Worm (Caenorhabditis elegans) whole organism, mixed stage, embryonic: Measurements from ENCODE around the gene T23F11.2.

Experiments
- M03D4.4 ChIP-seq: sonication (generic microtip); optimal IDR thresholded peaks from 2 replicates; lab custom pipeline; 2017; ENCODE audit warnings: mild to moderate bottlenecking, missing genetic modification characterization, missing compliant biosample characterization
- bed-3 ChIP-seq: fragments of 200-800 bp; sonication (Bioruptor generic); optimal IDR thresholded peaks from 3 replicates; lab custom pipeline; 2018; ENCODE audit warnings: mild to moderate bottlenecking, missing genetic modification characterization, moderate library complexity, missing compliant biosample characterization
- blmp-1 ChIP-seq: fragments of 150-350 bp; optimal IDR thresholded peaks from 2 replicates; lab custom pipeline; 2014; ENCODE audit warnings: missing biosample characterization, missing genetic modification characterization
- ceh-39 ChIP-seq: fragments of 150-350 bp; optimal IDR thresholded peaks from 2 replicates; lab custom pipeline; 2014; ENCODE audit warnings: missing biosample characterization, missing genetic modification characterization
- ceh-43 ChIP-seq: fragments of 200-800 bp; sonication (Bioruptor generic); optimal IDR thresholded peaks from 2 replicates; lab custom pipeline; 2018; ENCODE audit warnings: mild to moderate bottlenecking, missing genetic modification characterization, moderate library complexity, missing compliant biosample characterization
- ceh-83 ChIP-seq: fragments of 200-800 bp; sonication (Bioruptor generic); optimal IDR thresholded peaks from 2 replicates; lab custom pipeline; 2018; ENCODE audit warnings: mild to moderate bottlenecking, missing genetic modification characterization, missing compliant biosample characterization
- ces-1 ChIP-seq: fragments of 150-350 bp; optimal IDR thresholded peaks from 2 replicates; lab custom pipeline; 2014; ENCODE audit warnings: missing biosample characterization, missing genetic modification reagents, missing genetic modification characterization
- cnd-1 ChIP-seq: fragments of 200-800 bp; sonication (Bioruptor generic); optimal IDR thresholded peaks from 2 replicates; lab custom pipeline; 2018; ENCODE audit warnings: mild to moderate bottlenecking, missing genetic modification characterization, missing compliant biosample characterization
- drap-1 ChIP-seq: fragments of 200-800 bp; sonication (Bioruptor generic); optimal IDR thresholded peaks from 3 replicates; lab custom pipeline; 2018; ENCODE audit warnings: mild to moderate bottlenecking, missing genetic modification characterization, missing compliant biosample characterization
- elt-1 ChIP-seq: sonication (generic microtip); optimal IDR thresholded peaks from 2 replicates; lab custom pipeline; 2017; ENCODE audit warnings: missing genetic modification characterization, mild to moderate bottlenecking, missing compliant biosample characterization, antibody characterized with exemption, moderate library complexity, borderline replicate concordance; ENCODE audit not compliant: insufficient read depth
- elt-3 ChIP-seq: fragments of 150-350 bp; optimal IDR thresholded peaks from 2 replicates; lab custom pipeline; 2014; ENCODE audit warnings: missing biosample characterization, missing genetic modification characterization
- flh-1 ChIP-seq: fragments of 200-800 bp; sonication (Bioruptor generic); optimal IDR thresholded peaks from 2 replicates; lab custom pipeline; 2018; ENCODE audit warnings: mild to moderate bottlenecking, missing genetic modification characterization, moderate library complexity, missing compliant biosample characterization
- ham-2 ChIP-seq: fragments of 200-800 bp; sonication (Bioruptor generic); optimal IDR thresholded peaks from 2 replicates; lab custom pipeline; 2018; ENCODE audit warnings: mild to moderate bottlenecking, missing genetic modification characterization, missing compliant biosample characterization
- hlh-1 ChIP-seq: fragments of 150-350 bp; optimal IDR thresholded peaks from 2 replicates; lab custom pipeline; 2014; ENCODE audit warnings: missing biosample characterization, missing genetic modification reagents, missing genetic modification characterization
- lin-13 ChIP-seq: fragments of 150-350 bp; optimal IDR thresholded peaks from 2 replicates; lab custom pipeline; 2014; ENCODE audit warnings: missing biosample characterization, missing genetic modification characterization
- lin-32 ChIP-seq: fragments of 200-800 bp; sonication (Bioruptor generic); optimal IDR thresholded peaks from 2 replicates; lab custom pipeline; 2018; ENCODE audit warnings: mild to moderate bottlenecking, missing genetic modification characterization, missing compliant biosample characterization
- lsy-2 ChIP-seq: fragments of 150-350 bp; optimal IDR thresholded peaks from 2 replicates; lab custom pipeline; 2014; ENCODE audit warnings: missing biosample characterization, missing genetic modification characterization
- mab-5 ChIP-seq: fragments of 150-350 bp; optimal IDR thresholded peaks from 2 replicates; lab custom pipeline; 2014; ENCODE audit warnings: missing biosample characterization, missing genetic modification characterization
- mep-1 ChIP-seq: fragments of 150-350 bp; optimal IDR thresholded peaks from 2 replicates; lab custom pipeline; 2017; ENCODE audit warnings: missing biosample characterization, missing genetic modification reagents, missing genetic modification characterization, inconsistent platforms
- mls-2 ChIP-seq: sonication (generic microtip); optimal IDR thresholded peaks from 2 replicates; lab custom pipeline; 2016; ENCODE audit warnings: mild to moderate bottlenecking, missing genetic modification characterization, moderate library complexity, missing compliant biosample characterization
- nhr-12 ChIP-seq: fragments of 150-350 bp; optimal IDR thresholded peaks from 2 replicates; lab custom pipeline; 2014; ENCODE audit warnings: missing biosample characterization, missing genetic modification characterization
- nhr-2 ChIP-seq: fragments of 150-350 bp; optimal IDR thresholded peaks from 2 replicates; lab custom pipeline; 2014; ENCODE audit warnings: missing biosample characterization, missing genetic modification characterization
- nhr-237 ChIP-seq: fragments of 150-350 bp; optimal IDR thresholded peaks from 2 replicates; lab custom pipeline; 2014; ENCODE audit warnings: missing biosample characterization, missing genetic modification characterization
- nhr-28 ChIP-seq: fragments of 150-350 bp; optimal IDR thresholded peaks from 2 replicates; lab custom pipeline; 2014; ENCODE audit warnings: missing biosample characterization, missing genetic modification characterization
- nhr-76 ChIP-seq: sonication (generic microtip); optimal IDR thresholded peaks from 2 replicates; lab custom pipeline; 2017; ENCODE audit warnings: missing biosample characterization, missing genetic modification characterization
- pha-4 ChIP-seq: fragments of 150-350 bp; optimal IDR thresholded peaks from 2 replicates; lab custom pipeline; 2018; ENCODE audit warnings: missing biosample characterization, missing genetic modification reagents, missing genetic modification characterization
- sem-2 ChIP-seq: fragments of 200-800 bp; sonication (Bioruptor generic); optimal IDR thresholded peaks from 2 replicates; lab custom pipeline; 2018; ENCODE audit warnings: mild to moderate bottlenecking, missing genetic modification characterization, missing compliant biosample characterization
- snpc-4 ChIP-seq: fragments of 150-350 bp; optimal IDR thresholded peaks from 2 replicates; lab custom pipeline; 2014; ENCODE audit warnings: missing biosample characterization, missing genetic modification characterization
- sptf-1 ChIP-seq: sonication (generic microtip); optimal IDR thresholded peaks from 2 replicates; lab custom pipeline; 2017; ENCODE audit warnings: mild to moderate bottlenecking, missing genetic modification characterization, moderate library complexity, missing compliant biosample characterization
- tbx-8 ChIP-seq: fragments of 200-800 bp; sonication (Bioruptor generic); optimal IDR thresholded peaks from 2 replicates; lab custom pipeline; 2018; ENCODE audit warnings: mild to moderate bottlenecking, missing genetic modification characterization, moderate library complexity, missing compliant biosample characterization
- unc-39 ChIP-seq: fragments of 150-350 bp; optimal IDR thresholded peaks from 2 replicates; lab custom pipeline; 2014; ENCODE audit warnings: missing biosample characterization, missing genetic modification characterization
- unc-62 ChIP-seq: fragments of 150-350 bp; optimal IDR thresholded peaks from 2 replicates; lab custom pipeline; 2014; ENCODE audit warnings: missing biosample characterization, missing genetic modification reagents, missing genetic modification characterization
- zip-8 ChIP-seq: fragments of 150-350 bp; optimal IDR thresholded peaks from 2 replicates; lab custom pipeline; 2014; ENCODE audit warnings: missing biosample characterization, missing genetic modification characterization
- ztf-11 ChIP-seq: fragments of 150-350 bp; optimal IDR thresholded peaks from 2 replicates; lab custom pipeline; 2014; ENCODE audit warnings: missing biosample characterization, missing genetic modification characterization

The T23F11.2 gene

ce11 chrIII:4655402-4655801 lies at the start of gene T23F11.2:
Gene T23F11.2, minus strand, starts transcription at chrIII:4655502.
- TF ChIP-seq flh-1 (GFP tag; lab: Kevin White, UChicago) = no peak
- TF ChIP-seq elt-3 (tag; lab: Kevin White, UChicago) = no peak
- TF ChIP-seq mls-2 (tag; lab: Kevin White, UChicago) = no peak
- no peak for TF ChIP-seq drap-1
- TF ChIP-seq mab-5 (tag; lab: Kevin White, UChicago) = no peak
- TF ChIP-seq nhr-76 (tag; lab: Kevin White, UChicago) = no peak
- no peak for TF ChIP-seq lin-32 (GFP tag; lab: Kevin White, UChicago)
- TF ChIP-seq hlh-1 (tag; lab: Kevin White, UChicago) = no peak
- no peak for TF ChIP-seq mep-1 (tag; lab: Kevin White, UChicago)
- TF ChIP-seq lsy-2 (tag; lab: Kevin White, UChicago) = no peak
- TF ChIP-seq unc-39 (tag; lab: Kevin White, UChicago) = no peak
- TF ChIP-seq nhr-2 (tag; lab: Kevin White, UChicago) = no peak
- TF ChIP-seq nhr-28 = no peak
- TF ChIP-seq zip-8 (tag; lab: Kevin White, UChicago) = no peak

ce11 chrIII:4703932-4704454 lies 48.7 kb upstream of the T23F11.2 start, which contains the start of the genes clp-2 and mrpl-16:
Gene clp-2, minus strand, starts transcription at chrIII:4704025.
Gene mrpl-16, plus strand, starts transcription at chrIII:4704404.
- TF ChIP-seq unc-62 (GFP tag; lab: Kevin White, UChicago) (no peak), ceh-83 (GFP tag; lab: Kevin White, UChicago) (no peak), ham-2 (GFP tag; lab: Kevin White, UChicago) (no peak), blmp-1 (no peak), ceh-39 (tag; lab: Kevin White, UChicago) (no peak), nhr-76 (tag; lab: Kevin White, UChicago) (no peak), sem-2 (no peak), lsy-2 (tag; lab: Kevin White, UChicago) (no peak), lin-32 (GFP tag; lab: Kevin White, UChicago) (no peak), nhr-12 (tag; lab: Kevin White, UChicago) (no peak), tbx-8 (no peak), mls-2 (tag; lab: Kevin White, UChicago) (no peak), ceh-43 (no peak), mab-5 (tag; lab: Kevin White, UChicago) (no peak), flh-1 (GFP tag; lab: Kevin White, UChicago) (no peak), pha-4 (tag; lab: Kevin White, UChicago) (no peak), snpc-4 (tag; lab: Kevin White, UChicago) (no peak), lin-13 (no peak), drap-1 (no peak)

ce11 chrIII:4699922-4700321 lies 44.6 kb upstream of the T23F11.2 start, which contains the start of gene sel-13:
Gene sel-13, minus strand, starts transcription at chrIII:4700224.
- TF ChIP-seq ztf-11 (tag; lab: Kevin White, UChicago) = no peak
- TF ChIP-seq, all 35 proteins: peak for 0

- TF ChIP-seq unc-62 (GFP tag; lab: Kevin White, UChicago) (no peak), pha-4 (tag; lab: Kevin White, UChicago) (no peak), zip-8 (tag; lab: Kevin White, UChicago) (no peak), lin-13 (no peak)
- TF ChIP-seq, all 35 proteins: peak for 0
Measured at ce11 chrIII:4697819-4698218, 42.5 kb upstream of the T23F11.2 start, which contains the start of gene dnj-18. Gene dnj-18, plus strand, starts transcription at chrIII:4698119.

- TF ChIP-seq nhr-76 (tag; lab: Kevin White, UChicago) = no peak
- no peak for TF ChIP-seq ces-1
- TF ChIP-seq unc-39 (tag; lab: Kevin White, UChicago) = no peak
- no peak for TF ChIP-seq bed-3 (GFP tag; lab: Kevin White, UChicago)
- TF ChIP-seq lsy-2 (tag; lab: Kevin White, UChicago) = no peak
- TF ChIP-seq, all 35 proteins: peak for 0
Measured at ce11 chrIII:4696903-4697302, 41.6 kb upstream of the T23F11.2 start.

ce11 chrIII:4695057-4695456 lies 39.8 kb upstream of the T23F11.2 start, which contains the start of gene T04A8.7:
Gene T04A8.7, plus strand, starts transcription at chrIII:4695357.
- no peak for TF ChIP-seq ham-2 (GFP tag; lab: Kevin White, UChicago)
- no peak for TF ChIP-seq lin-13
- TF ChIP-seq sem-2 = no peak
- no peak for TF ChIP-seq mls-2 (tag; lab: Kevin White, UChicago)
- no peak for TF ChIP-seq elt-1
- TF ChIP-seq mep-1 (tag; lab: Kevin White, UChicago) = no peak
- no peak for TF ChIP-seq sptf-1 (tag; lab: Kevin White, UChicago)
- no peak for TF ChIP-seq cnd-1 (tag; lab: Kevin White, UChicago)
- no peak for TF ChIP-seq unc-62 (GFP tag; lab: Kevin White, UChicago)
- TF ChIP-seq blmp-1 = no peak
- TF ChIP-seq bed-3 (GFP tag; lab: Kevin White, UChicago) = no peak
- no peak for TF ChIP-seq ceh-43
- TF ChIP-seq nhr-237 (tag; lab: Kevin White, UChicago) = no peak
- no peak for TF ChIP-seq hlh-1 (tag; lab: Kevin White, UChicago)
- TF ChIP-seq unc-39 (tag; lab: Kevin White, UChicago) = no peak
- TF ChIP-seq elt-3 (tag; lab: Kevin White, UChicago) = no peak
- no peak for TF ChIP-seq pha-4 (tag; lab: Kevin White, UChicago)
- no peak for TF ChIP-seq M03D4.4
- TF ChIP-seq flh-1 (GFP tag; lab: Kevin White, UChicago) = no peak
